Fruit fly (Drosophila melanogaster): ENCODE results near the gene mgl.
A peak's percentile ranks its signal among the peaks of the same experiment; 100 is the strongest.

Gene mgl

dm6 chrX:9460618-9461245, 39.2 kb downstream of the mgl start:
- TF ChIP-seq CG8478 (optimal IDR thresholded peaks at IDR 0.05) (no peak), Dll (optimal IDR thresholded peaks at IDR 0.05) (no peak), psq (optimal IDR thresholded peaks at IDR 0.05) (no peak), usp (GFP tag; optimal IDR thresholded peaks at IDR 0.05) (no peak), pan (optimal IDR thresholded peaks at IDR 0.05) (no peak), EcR (GFP tag; optimal IDR thresholded peaks at IDR 0.05) (peak in 1 of 2 experiments; percentile 63)

- TF ChIP-seq psq (optimal IDR thresholded peaks at IDR 0.05) (no peak), usp (GFP tag; optimal IDR thresholded peaks at IDR 0.05) (no peak), pan (optimal IDR thresholded peaks at IDR 0.05) (no peak), EcR (GFP tag; optimal IDR thresholded peaks at IDR 0.05) (no peak)
These were observed 43.5 kb downstream of the mgl start for dm6 chrX:9456384-9456783.

- TF ChIP-seq CG8478 (optimal IDR thresholded peaks at IDR 0.05) (no peak), usp (GFP tag; optimal IDR thresholded peaks at IDR 0.05) (no peak), EcR (GFP tag; optimal IDR thresholded peaks at IDR 0.05) (no peak), psq (optimal IDR thresholded peaks at IDR 0.05) (no peak), Dll (optimal IDR thresholded peaks at IDR 0.05) (no peak), pan (optimal IDR thresholded peaks at IDR 0.05) (no peak)
These were observed 53.8 kb downstream of the mgl start, which contains the start of gene CG44815 for dm6 chrX:9446162-9446561. TSS of gene CG44815 (minus strand) at chrX:9446212.

- TF ChIP-seq pan (optimal IDR thresholded peaks at IDR 0.05) (no peak), Dll (optimal IDR thresholded peaks at IDR 0.05) (no peak), psq (optimal IDR thresholded peaks at IDR 0.05) (no peak), CG8478 (optimal IDR thresholded peaks at IDR 0.05) (no peak), usp (GFP tag; optimal IDR thresholded peaks at IDR 0.05) (no peak), EcR (GFP tag; optimal IDR thresholded peaks at IDR 0.05) (no peak)
These were observed 59.4 kb downstream of the mgl start for dm6 chrX:9440559-9440958.

dm6 chrX:9431400-9432021, 68.4 kb downstream of the mgl start:
- TF ChIP-seq CG8478 (optimal IDR thresholded peaks at IDR 0.05): no peak
- no peak for TF ChIP-seq Dll (optimal IDR thresholded peaks at IDR 0.05)
- no peak for TF ChIP-seq usp (GFP tag; optimal IDR thresholded peaks at IDR 0.05)
- TF ChIP-seq EcR (GFP tag; optimal IDR thresholded peaks at IDR 0.05): no peak
- TF ChIP-seq psq (optimal IDR thresholded peaks at IDR 0.05): no peak
- TF ChIP-seq pan (optimal IDR thresholded peaks at IDR 0.05): no peak

- TF ChIP-seq psq (optimal IDR thresholded peaks at IDR 0.05) (no peak), usp (GFP tag; optimal IDR thresholded peaks at IDR 0.05) (no peak), CG8478 (optimal IDR thresholded peaks at IDR 0.05) (no peak), pan (optimal IDR thresholded peaks at IDR 0.05) (no peak), EcR (GFP tag; optimal IDR thresholded peaks at IDR 0.05) (no peak), Dll (optimal IDR thresholded peaks at IDR 0.05) (no peak)
These were observed 83.9 kb downstream of the mgl start for dm6 chrX:9416045-9416444.

- no peak for TF ChIP-seq psq (optimal IDR thresholded peaks at IDR 0.05)
- TF ChIP-seq CG8478 (optimal IDR thresholded peaks at IDR 0.05): no peak
- no peak for TF ChIP-seq EcR (GFP tag; optimal IDR thresholded peaks at IDR 0.05)
- TF ChIP-seq Dll (optimal IDR thresholded peaks at IDR 0.05): no peak
- TF ChIP-seq pan (optimal IDR thresholded peaks at IDR 0.05): no peak
- no peak for TF ChIP-seq usp (GFP tag; optimal IDR thresholded peaks at IDR 0.05)
These were observed 98.9 kb downstream of the mgl start for dm6 chrX:9401053-9401452.

- no peak for TF ChIP-seq CG8478 (optimal IDR thresholded peaks at IDR 0.05)
- TF ChIP-seq psq (optimal IDR thresholded peaks at IDR 0.05): no peak
- no peak for TF ChIP-seq EcR (GFP tag; optimal IDR thresholded peaks at IDR 0.05)
- no peak for TF ChIP-seq usp (GFP tag; optimal IDR thresholded peaks at IDR 0.05)
- no peak for TF ChIP-seq Dll (optimal IDR thresholded peaks at IDR 0.05)
- no peak for TF ChIP-seq pan (optimal IDR thresholded peaks at IDR 0.05)
These were observed 100.1 kb downstream of the mgl start for dm6 chrX:9399810-9400209.

dm6 chrX:9394880-9395279, 105.0 kb downstream of the mgl start:
- no peak for TF ChIP-seq pan (optimal IDR thresholded peaks at IDR 0.05)
- no peak for TF ChIP-seq psq (optimal IDR thresholded peaks at IDR 0.05)
- TF ChIP-seq Dll (optimal IDR thresholded peaks at IDR 0.05): no peak
- no peak for TF ChIP-seq usp (GFP tag; optimal IDR thresholded peaks at IDR 0.05)
- no peak for TF ChIP-seq EcR (GFP tag; optimal IDR thresholded peaks at IDR 0.05)
- no peak for TF ChIP-seq CG8478 (optimal IDR thresholded peaks at IDR 0.05)

dm6 chrX:9394358-9394757, 105.6 kb downstream of the mgl start:
- TF ChIP-seq usp (GFP tag; optimal IDR thresholded peaks at IDR 0.05): no peak
- no peak for TF ChIP-seq EcR (GFP tag; optimal IDR thresholded peaks at IDR 0.05)
- no peak for TF ChIP-seq pan (optimal IDR thresholded peaks at IDR 0.05)
- TF ChIP-seq CG8478 (optimal IDR thresholded peaks at IDR 0.05): no peak
- no peak for TF ChIP-seq Dll (optimal IDR thresholded peaks at IDR 0.05)
- no peak for TF ChIP-seq psq (optimal IDR thresholded peaks at IDR 0.05)

- TF ChIP-seq CG8478 (optimal IDR thresholded peaks at IDR 0.05): no peak
- TF ChIP-seq pan (optimal IDR thresholded peaks at IDR 0.05): no peak
- no peak for TF ChIP-seq usp (GFP tag; optimal IDR thresholded peaks at IDR 0.05)
- TF ChIP-seq EcR (GFP tag; optimal IDR thresholded peaks at IDR 0.05): no peak
These were observed 143.8 kb downstream of the mgl start, which contains the start of the genes Zdhhc8 and BCL7-like for dm6 chrX:9355996-9356708. TSS of gene Zdhhc8 (minus strand) at chrX:9356227. TSS of gene BCL7-like (plus strand) at chrX:9356634.

Data from whole organism.